Fruit fly (Drosophila melanogaster) Kc167 (cell line): ENCODE data around the gene sens-2.

Experiments used
- insv ChIP-seq: fragments of >200 bp; optimal IDR thresholded peaks from 3 replicates; lab custom pipeline; 2018; ENCODE audit warnings: missing external identifiers
- psq ChIP-seq: fragments of >200 bp; optimal IDR thresholded peaks from 2 replicates; lab custom pipeline; 2017; ENCODE audit warnings: missing external identifiers
- ttk ChIP-seq: sonication (Bioruptor generic); optimal IDR thresholded peaks from 2 replicates; lab custom pipeline; 2017; ENCODE audit warnings: missing external identifiers

DNA sequence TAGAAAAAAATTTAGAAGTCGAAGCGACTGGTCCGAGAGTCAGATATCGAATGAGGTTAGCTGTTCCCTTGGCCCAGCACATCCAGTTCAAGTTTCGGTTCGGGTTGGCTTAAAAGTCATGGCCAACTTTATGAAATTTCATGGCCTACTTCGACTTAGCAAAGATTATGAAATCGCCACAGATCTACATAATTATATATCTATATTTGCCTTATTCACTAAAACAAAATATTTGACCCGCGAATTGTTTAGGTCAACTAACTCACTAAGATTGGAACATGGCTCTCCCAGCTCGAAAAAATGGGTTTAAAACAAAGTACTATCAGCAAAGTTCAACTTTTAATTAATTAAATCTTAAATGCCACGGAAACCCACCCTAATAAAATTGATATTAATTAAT, 20.9 kb upstream of the sens-2 start, which contains the start of gene CG17376:
- TF ChIP-seq insv = no peak
- no peak for TF ChIP-seq ttk (lab: Kevin White, UChicago)
- no peak for TF ChIP-seq psq
